Worm (Caenorhabditis elegans) whole organism, mixed stage, embryonic: ENCODE data around the gene col-153.

Experiments
- bed-3 ChIP-seq: fragments of 200-800 bp; sonication (Bioruptor generic); optimal IDR thresholded peaks from 3 replicates; lab custom pipeline; 2018; ENCODE audit warnings: mild to moderate bottlenecking, missing genetic modification characterization, moderate library complexity, missing compliant biosample characterization
- blmp-1 ChIP-seq: fragments of 150-350 bp; optimal IDR thresholded peaks from 2 replicates; lab custom pipeline; 2014; ENCODE audit warnings: missing biosample characterization, missing genetic modification characterization
- ceh-39 ChIP-seq: fragments of 150-350 bp; optimal IDR thresholded peaks from 2 replicates; lab custom pipeline; 2014; ENCODE audit warnings: missing biosample characterization, missing genetic modification characterization
- ces-1 ChIP-seq: fragments of 150-350 bp; optimal IDR thresholded peaks from 2 replicates; lab custom pipeline; 2014; ENCODE audit warnings: missing biosample characterization, missing genetic modification reagents, missing genetic modification characterization
- elt-1 ChIP-seq: sonication (generic microtip); optimal IDR thresholded peaks from 2 replicates; lab custom pipeline; 2017; ENCODE audit warnings: missing genetic modification characterization, mild to moderate bottlenecking, missing compliant biosample characterization, antibody characterized with exemption, moderate library complexity, borderline replicate concordance; ENCODE audit not compliant: insufficient read depth
- lin-13 ChIP-seq: fragments of 150-350 bp; optimal IDR thresholded peaks from 2 replicates; lab custom pipeline; 2014; ENCODE audit warnings: missing biosample characterization, missing genetic modification characterization
- lsy-2 ChIP-seq: fragments of 150-350 bp; optimal IDR thresholded peaks from 2 replicates; lab custom pipeline; 2014; ENCODE audit warnings: missing biosample characterization, missing genetic modification characterization
- mab-5 ChIP-seq: fragments of 150-350 bp; optimal IDR thresholded peaks from 2 replicates; lab custom pipeline; 2014; ENCODE audit warnings: missing biosample characterization, missing genetic modification characterization
- nhr-12 ChIP-seq: fragments of 150-350 bp; optimal IDR thresholded peaks from 2 replicates; lab custom pipeline; 2014; ENCODE audit warnings: missing biosample characterization, missing genetic modification characterization
- nhr-28 ChIP-seq: fragments of 150-350 bp; optimal IDR thresholded peaks from 2 replicates; lab custom pipeline; 2014; ENCODE audit warnings: missing biosample characterization, missing genetic modification characterization
- pha-4 ChIP-seq: fragments of 150-350 bp; optimal IDR thresholded peaks from 2 replicates; lab custom pipeline; 2018; ENCODE audit warnings: missing biosample characterization, missing genetic modification reagents, missing genetic modification characterization
- snpc-4 ChIP-seq: fragments of 150-350 bp; optimal IDR thresholded peaks from 2 replicates; lab custom pipeline; 2014; ENCODE audit warnings: missing biosample characterization, missing genetic modification characterization
- unc-39 ChIP-seq: fragments of 150-350 bp; optimal IDR thresholded peaks from 2 replicates; lab custom pipeline; 2014; ENCODE audit warnings: missing biosample characterization, missing genetic modification characterization
- ztf-11 ChIP-seq: fragments of 150-350 bp; optimal IDR thresholded peaks from 2 replicates; lab custom pipeline; 2014; ENCODE audit warnings: missing biosample characterization, missing genetic modification characterization

ce11 chrV:10902682-10903081 is 46.9 kb upstream of the col-153 start, which contains the start of gene F32D8.8:
- TF ChIP-seq ztf-11, result no peak
- TF ChIP-seq nhr-12, result no peak
- no peak for TF ChIP-seq unc-39 (tag; lab: Kevin White, UChicago)
- no peak for TF ChIP-seq elt-1 (tag; lab: Kevin White, UChicago)
- TF ChIP-seq nhr-28 (tag; lab: Kevin White, UChicago), result no peak
- TF ChIP-seq bed-3, result no peak
- TF ChIP-seq lsy-2 (tag; lab: Kevin White, UChicago), result no peak
- TF ChIP-seq mab-5 (tag; lab: Kevin White, UChicago), result no peak
- TF ChIP-seq snpc-4 (tag; lab: Kevin White, UChicago), result no peak
- TF ChIP-seq lin-13 (tag; lab: Kevin White, UChicago), result no peak
- TF ChIP-seq pha-4 (tag; lab: Kevin White, UChicago), result no peak
- no peak for TF ChIP-seq ceh-39 (tag; lab: Kevin White, UChicago)
- TF ChIP-seq blmp-1 (tag; lab: Kevin White, UChicago), result no peak
- no peak for TF ChIP-seq ces-1 (GFP tag; lab: Kevin White, UChicago)
